Fruit fly (Drosophila melanogaster) whole organism, embryonic: ENCODE measurements around the gene fig.

Source experiments
- Bgb ChIP-seq: fragments of 200-800 bp; sonication (Bioruptor generic); IDR thresholded peaks from 2 replicates; pipeline ENCODE4 v1.3.6; 2022; ENCODE audit warnings: missing biosample characterization, missing genetic modification characterization; ENCODE audit not compliant: partially characterized antibody
- Blimp-1 ChIP-seq: fragments of 200-800 bp; sonication (Bioruptor generic); optimal IDR thresholded peaks from 3 replicates; lab custom pipeline; 2018; ENCODE audit warnings: missing biosample characterization, missing genetic modification characterization, mild to moderate bottlenecking, moderate library complexity, missing genetic modification reagents
- CG10543 ChIP-seq: fragments of 200-800 bp; sonication (Bioruptor generic); optimal IDR thresholded peaks from 3 replicates; lab custom pipeline; 2017; ENCODE audit warnings: missing biosample characterization, mild to moderate bottlenecking, missing genetic modification characterization, moderate library complexity
- CG12155 ChIP-seq: fragments of 200-800 bp; sonication (Bioruptor generic); optimal IDR thresholded peaks from 3 replicates; lab custom pipeline; 2016; ENCODE audit warnings: missing biosample characterization, missing genetic modification characterization
- CG12942 ChIP-seq: fragments of 200-800 bp; sonication (Bioruptor generic); optimal IDR thresholded peaks from 3 replicates; lab custom pipeline; 2016; ENCODE audit warnings: missing biosample characterization, missing genetic modification characterization
- CG13296 ChIP-seq: fragments of 200-800 bp; sonication (Bioruptor generic); optimal IDR thresholded peaks from 3 replicates; lab custom pipeline; 2018; ENCODE audit warnings: missing biosample characterization, mild to moderate bottlenecking, missing genetic modification characterization
- CG15514 ChIP-seq: fragments of 200-800 bp; sonication (Bioruptor generic); optimal IDR thresholded peaks from 3 replicates; lab custom pipeline; 2017; ENCODE audit warnings: missing biosample characterization, missing genetic modification characterization, mild to moderate bottlenecking, moderate library complexity, missing genetic modification reagents
- CG17802 ChIP-seq: fragments of 200-800 bp; sonication (Bioruptor generic); optimal IDR thresholded peaks from 2 replicates; lab custom pipeline; 2018; ENCODE audit warnings: missing biosample characterization, mild to moderate bottlenecking, missing genetic modification characterization, moderate library complexity
- CG2875 ChIP-seq: fragments of 200-800 bp; sonication (Bioruptor generic); optimal IDR thresholded peaks from 2 replicates; lab custom pipeline; 2017; ENCODE audit warnings: missing biosample characterization, mild to moderate bottlenecking, missing genetic modification characterization, missing genetic modification reagents
- CG32532 ChIP-seq: fragments of 200-800 bp; sonication (Bioruptor generic); IDR thresholded peaks from 2 replicates; pipeline ENCODE4 v1.3.6; 2022; ENCODE audit warnings: missing biosample characterization, missing genetic modification characterization
- CG34224 ChIP-seq: fragments of 200-800 bp; sonication (Bioruptor generic); IDR thresholded peaks from 3 replicates; pipeline ENCODE4 v1.3.6; 2022; ENCODE audit warnings: missing biosample characterization, missing genetic modification characterization; ENCODE audit not compliant: partially characterized antibody
- CG7745 ChIP-seq: fragments of 200-800 bp; sonication (Bioruptor generic); optimal IDR thresholded peaks from 2 replicates; lab custom pipeline; 2018; ENCODE audit warnings: missing biosample characterization, mild to moderate bottlenecking, missing genetic modification characterization, moderate library complexity
- CG7987 ChIP-seq: fragments of 200-800 bp; sonication (Bioruptor generic); optimal IDR thresholded peaks from 2 replicates; lab custom pipeline; 2018; ENCODE audit warnings: missing biosample characterization, mild to moderate bottlenecking, missing genetic modification characterization, moderate library complexity
- CG8359 ChIP-seq: fragments of 200-800 bp; sonication (Bioruptor generic); optimal IDR thresholded peaks from 2 replicates; lab custom pipeline; 2017; ENCODE audit warnings: missing biosample characterization, mild to moderate bottlenecking, missing genetic modification characterization, borderline replicate concordance
- CG9727 ChIP-seq: fragments of 200-800 bp; sonication (Bioruptor generic); optimal IDR thresholded peaks from 3 replicates; lab custom pipeline; 2017; ENCODE audit warnings: missing biosample characterization, mild to moderate bottlenecking, missing genetic modification characterization
- ERR ChIP-seq: fragments of 200-800 bp; sonication (Bioruptor generic); optimal IDR thresholded peaks from 2 replicates; lab custom pipeline; 2016; ENCODE audit warnings: missing biosample characterization, missing genetic modification characterization
- HmgZ ChIP-seq: fragments of 200-800 bp; sonication (Bioruptor generic); optimal IDR thresholded peaks from 2 replicates; lab custom pipeline; 2018; ENCODE audit warnings: missing biosample characterization, mild to moderate bottlenecking, missing genetic modification characterization
- Lim3 ChIP-seq: fragments of 200-800 bp; sonication (Bioruptor generic); IDR thresholded peaks from 2 replicates; pipeline ENCODE4 v1.3.6; 2022; ENCODE audit warnings: missing biosample characterization, missing genetic modification characterization
- Max ChIP-seq: fragments of 200-800 bp; sonication (Bioruptor generic); optimal IDR thresholded peaks from 2 replicates; lab custom pipeline; 2016; ENCODE audit warnings: missing biosample characterization, mild to moderate bottlenecking, missing genetic modification characterization
- PHDP ChIP-seq: fragments of 200-800 bp; sonication (Bioruptor generic); optimal IDR thresholded peaks from 3 replicates; lab custom pipeline; 2018; ENCODE audit warnings: missing biosample characterization, mild to moderate bottlenecking, missing genetic modification characterization, moderate library complexity
- Pdp1 ChIP-seq, 2 experiments: fragments of 200-800 bp; sonication (Bioruptor generic); optimal IDR thresholded peaks; 3 replicates each; lab custom pipeline; 2016; ENCODE audit warnings: missing biosample characterization in 2 of 2, missing genetic modification characterization in 2 of 2, mild to moderate bottlenecking in 1 of 2, moderate library complexity in 1 of 2
- Scr ChIP-seq: fragments of 200-800 bp; sonication (Bioruptor generic); IDR thresholded peaks from 2 replicates; pipeline ENCODE4 v1.3.6; 2022; ENCODE audit warnings: missing biosample characterization, missing genetic modification characterization; ENCODE audit not compliant: partially characterized antibody
- Ssrp ChIP-seq: fragments of 200-800 bp; sonication (Bioruptor generic); optimal IDR thresholded peaks from 2 replicates; lab custom pipeline; 2018; ENCODE audit warnings: missing biosample characterization, mild to moderate bottlenecking, missing genetic modification characterization, moderate library complexity
- Tbp ChIP-seq: fragments of >200 bp; optimal IDR thresholded peaks from 2 replicates; lab custom pipeline; 2018; ENCODE audit warnings: missing biosample characterization, missing genetic modification characterization
- abd-A ChIP-seq: fragments of 200-800 bp; sonication (Bioruptor generic); optimal IDR thresholded peaks from 3 replicates; lab custom pipeline; 2019; ENCODE audit warnings: missing biosample characterization, mild to moderate bottlenecking, missing genetic modification characterization, moderate library complexity
- bbx ChIP-seq: fragments of 200-800 bp; sonication (Bioruptor generic); IDR thresholded peaks from 2 replicates; pipeline ENCODE4 v1.3.6; 2022; ENCODE audit warnings: missing biosample characterization, missing genetic modification characterization; ENCODE audit not compliant: partially characterized antibody
- cg ChIP-seq: fragments of 200-800 bp; sonication (Bioruptor generic); optimal IDR thresholded peaks from 3 replicates; lab custom pipeline; 2019; ENCODE audit warnings: missing biosample characterization, mild to moderate bottlenecking, missing genetic modification characterization, moderate library complexity
- chinmo ChIP-seq: fragments of 200-800 bp; sonication (Bioruptor generic); IDR thresholded peaks from 4 replicates; pipeline ENCODE4 v1.3.6; 2022; ENCODE audit warnings: missing biosample characterization, missing genetic modification characterization; ENCODE audit not compliant: partially characterized antibody
- chm ChIP-seq: fragments of 200-800 bp; sonication (Bioruptor generic); IDR thresholded peaks from 2 replicates; pipeline ENCODE4 v1.3.6; 2022; ENCODE audit warnings: missing biosample characterization, missing genetic modification characterization
- dan ChIP-seq: fragments of 200-800 bp; sonication (Bioruptor generic); IDR thresholded peaks from 2 replicates; pipeline ENCODE4 v1.3.6; 2022; ENCODE audit warnings: missing biosample characterization, missing genetic modification characterization
- ewg ChIP-seq: fragments of 200-800 bp; sonication (Bioruptor generic); optimal IDR thresholded peaks from 3 replicates; lab custom pipeline; 2017; ENCODE audit warnings: mild to moderate bottlenecking, missing biosample characterization, missing genetic modification reagents, missing genetic modification characterization
- exex ChIP-seq: fragments of 200-800 bp; sonication (Bioruptor generic); optimal IDR thresholded peaks from 4 replicates; lab custom pipeline; 2018; ENCODE audit warnings: missing biosample characterization, mild to moderate bottlenecking, missing genetic modification characterization, moderate library complexity
- fd64A ChIP-seq: fragments of 200-800 bp; sonication (Bioruptor generic); optimal IDR thresholded peaks from 3 replicates; lab custom pipeline; 2018; ENCODE audit warnings: missing biosample characterization, mild to moderate bottlenecking, missing genetic modification characterization
- gce ChIP-seq: fragments of 200-800 bp; sonication (Bioruptor generic); IDR thresholded peaks from 3 replicates; pipeline ENCODE4 v1.3.6; 2022; ENCODE audit warnings: missing biosample characterization, missing genetic modification characterization
- insv ChIP-seq, 2 experiments: fragments of 200-800 bp; sonication (Bioruptor generic); optimal IDR thresholded peaks; 3 replicates each; lab custom pipeline; 2016 to 2018; ENCODE audit warnings: missing biosample characterization in 2 of 2, missing genetic modification characterization in 2 of 2
- inv ChIP-seq: fragments of 200-800 bp; sonication (Bioruptor generic); IDR thresholded peaks from 2 replicates; pipeline ENCODE4 v1.3.6; 2022; ENCODE audit warnings: missing biosample characterization, missing genetic modification characterization; ENCODE audit not compliant: partially characterized antibody
- nerfin-2 ChIP-seq: fragments of 200-800 bp; sonication (Bioruptor generic); IDR thresholded peaks from 2 replicates; pipeline ENCODE4 v1.3.6; 2022; ENCODE audit warnings: missing biosample characterization, missing genetic modification characterization; ENCODE audit not compliant: partially characterized antibody
- nom ChIP-seq: fragments of 200-800 bp; sonication (Bioruptor generic); optimal IDR thresholded peaks from 2 replicates; lab custom pipeline; 2017; ENCODE audit warnings: missing biosample characterization, missing genetic modification characterization, mild to moderate bottlenecking, moderate library complexity, missing genetic modification reagents
- psq ChIP-seq: fragments of 200-800 bp; sonication (Bioruptor generic); optimal IDR thresholded peaks from 2 replicates; lab custom pipeline; 2017; ENCODE audit warnings: missing biosample characterization, missing genetic modification characterization
- run ChIP-seq: fragments of 200-800 bp; sonication (Bioruptor generic); optimal IDR thresholded peaks from 3 replicates; lab custom pipeline; 2018; ENCODE audit warnings: missing biosample characterization, mild to moderate bottlenecking, missing genetic modification characterization
- sens ChIP-seq: fragments of 200-800 bp; sonication (Bioruptor generic); peaks from one replicate; lab custom pipeline; 2016; ENCODE audit warnings: missing biosample characterization, missing genetic modification characterization
- tap ChIP-seq: fragments of 200-800 bp; optimal IDR thresholded peaks from 3 replicates; lab custom pipeline; 2019; ENCODE audit warnings: missing biosample characterization, mild to moderate bottlenecking, missing genetic modification characterization, moderate library complexity
- tll ChIP-seq, 2 experiments: fragments of 200-800 bp in 1 of 2; fragments of >200 bp in 1 of 2; sonication (Bioruptor generic) in 1 of 2; optimal IDR thresholded peaks; 2 replicates each; lab custom pipeline; 2017 to 2019; ENCODE audit warnings: missing biosample characterization in 2 of 2, missing genetic modification characterization in 2 of 2, mild to moderate bottlenecking in 1 of 2, moderate library complexity in 1 of 2
- tna ChIP-seq: fragments of 200-800 bp; sonication (Bioruptor generic); IDR thresholded peaks from 2 replicates; pipeline ENCODE4 v1.3.6; 2022; ENCODE audit warnings: missing biosample characterization, missing genetic modification characterization; ENCODE audit not compliant: partially characterized antibody
- unpg ChIP-seq: fragments of 200-800 bp; sonication (Bioruptor generic); optimal IDR thresholded peaks from 3 replicates; lab custom pipeline; 2018; ENCODE audit warnings: missing biosample characterization, mild to moderate bottlenecking, missing genetic modification characterization, moderate library complexity
- wdn ChIP-seq: fragments of 200-800 bp; sonication (Bioruptor generic); IDR thresholded peaks from 2 replicates; pipeline ENCODE4 v1.3.6; 2022; ENCODE audit warnings: missing biosample characterization, missing genetic modification characterization

fig gene

DNA sequence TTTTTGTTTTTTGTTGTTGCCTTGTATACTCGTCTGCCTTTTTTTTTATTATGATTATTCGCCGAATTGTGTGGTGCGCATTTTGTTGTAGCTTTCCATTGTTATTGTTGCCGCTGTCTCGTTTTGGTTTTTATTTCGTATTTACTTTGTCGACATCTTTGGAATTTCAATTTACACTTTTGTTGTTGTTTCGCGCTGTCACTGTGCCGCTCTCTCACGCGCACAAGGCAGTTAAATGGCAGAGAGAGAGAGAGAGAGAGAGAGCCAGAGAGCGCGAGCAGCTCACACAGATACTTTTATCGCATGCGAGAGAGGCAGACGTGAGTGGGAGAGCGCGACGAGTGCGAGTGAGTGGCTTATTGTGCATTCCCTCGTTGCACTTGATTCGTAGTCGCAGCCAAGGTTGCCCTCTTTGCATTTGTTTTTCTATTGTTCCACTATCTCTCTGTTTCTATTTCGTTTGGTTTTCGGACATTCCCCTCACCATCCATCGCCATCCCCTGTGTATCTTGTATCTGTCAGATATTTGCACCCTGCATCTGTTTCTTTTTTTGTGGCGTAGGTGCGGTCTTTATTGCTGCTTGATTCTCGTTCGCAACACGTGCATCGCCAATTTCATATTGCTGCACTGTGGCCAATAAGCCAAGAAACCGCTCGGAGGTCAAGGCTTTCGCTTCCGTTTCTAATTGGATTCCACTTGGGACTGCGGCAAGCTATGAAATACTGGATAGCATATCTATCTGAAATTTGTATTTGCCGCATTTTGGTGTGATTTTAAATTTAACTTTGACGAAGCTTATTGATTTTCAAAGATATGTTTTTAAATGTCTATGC, 5.7 kb downstream of the fig start (continued):
- peak; percentile 83 for TF ChIP-seq Tbp
- peak; percentile 43; the same call in 1 of the 2 replicates for TF ChIP-seq Scr
- peak; percentile 25 for TF ChIP-seq fd64A (GFP tag; lab: Kevin White, UChicago)
- TF ChIP-seq CG12942 (GFP tag; lab: Kevin White, UChicago) = no peak
- peak; percentile 24 for TF ChIP-seq run
- TF ChIP-seq chm = peak; percentile 65
- TF ChIP-seq CG2875 (GFP tag; lab: Kevin White, UChicago) = no peak
- TF ChIP-seq Ssrp (tag; lab: Kevin White, UChicago) = no peak
- TF ChIP-seq tna (GFP tag; lab: Robert Waterston, UW) = peak; percentile 49; the same call in 1 of the 2 replicates
- peak; percentile 66 for TF ChIP-seq psq (GFP tag; lab: Kevin White, UChicago)
- TF ChIP-seq CG8359 = peak; percentile 20
- no peak for TF ChIP-seq ewg (GFP tag; lab: Kevin White, UChicago)
- peak; percentile 82 for TF ChIP-seq cg
- TF ChIP-seq unpg (GFP tag; lab: Kevin White, UChicago) = peak; percentile 30
- TF ChIP-seq gce (GFP tag; lab: Robert Waterston, UW) = no peak; the same call in 2 of the 3 replicates
- no peak for TF ChIP-seq inv (GFP tag; lab: Robert Waterston, UW)
- peak; percentile 6 for TF ChIP-seq tap
- TF ChIP-seq Bgb (GFP tag; lab: Robert Waterston, UW) = peak; percentile 38; the same call in 1 of the 2 replicates
- TF ChIP-seq CG9727 (GFP tag; lab: Kevin White, UChicago) = no peak
- TF ChIP-seq CG12155 (GFP tag; lab: Kevin White, UChicago) = no peak
- TF ChIP-seq sens (GFP tag; lab: Kevin White, UChicago) = peak; percentile 31
- TF ChIP-seq tll (GFP tag; optimal IDR thresholded peaks at IDR 0.05; lab: Kevin White, UChicago) = no peak
- TF ChIP-seq CG34224 = peak; percentile 85
- no peak for TF ChIP-seq Pdp1 (GFP tag; optimal IDR thresholded peaks at IDR 0.05; lab: Kevin White, UChicago)
- no peak for TF ChIP-seq CG10543 (GFP tag; lab: Kevin White, UChicago)
- TF ChIP-seq CG7745 (tag; lab: Kevin White, UChicago) = peak; percentile 8
- TF ChIP-seq bbx (GFP tag; lab: Robert Waterston, UW) = peak; percentile 71
- peak; percentile 97 for TF ChIP-seq chinmo (GFP tag; lab: Robert Waterston, UW)
- no peak for TF ChIP-seq Blimp-1 (GFP tag; lab: Kevin White, UChicago)
- peak; percentile 53; the same call in 1 of the 2 replicates for TF ChIP-seq CG32532
- no peak for TF ChIP-seq nerfin-2 (GFP tag; lab: Robert Waterston, UW)
- peak; percentile 76 for TF ChIP-seq abd-A (tag; lab: Kevin White, UChicago)
- TF ChIP-seq CG13296 (GFP tag; lab: Kevin White, UChicago) = peak; percentile 18
- peak; percentile 4 for TF ChIP-seq PHDP (tag; lab: Kevin White, UChicago)
- no peak for TF ChIP-seq exex (tag; lab: Kevin White, UChicago)
- TF ChIP-seq insv (GFP tag; optimal IDR thresholded peaks at IDR 0.05; lab: Kevin White, UChicago) = peak; percentile 44 to 91
- TF ChIP-seq nom (GFP tag; lab: Kevin White, UChicago) = peak; percentile 23
- TF ChIP-seq dan (GFP tag; lab: Robert Waterston, UW) = no peak
- no peak for TF ChIP-seq HmgZ (tag; lab: Kevin White, UChicago)
- TF ChIP-seq Max (GFP tag; lab: Kevin White, UChicago) = no peak
- no peak for TF ChIP-seq ERR (GFP tag; lab: Kevin White, UChicago)
- peak; percentile 43 for TF ChIP-seq CG7987
- TF ChIP-seq wdn (GFP tag; lab: Robert Waterston, UW) = no peak
- no peak for TF ChIP-seq Lim3 (GFP tag; lab: Robert Waterston, UW)
- peak; percentile 95 for TF ChIP-seq CG15514 (GFP tag; lab: Kevin White, UChicago)
- no peak for TF ChIP-seq CG17802 (tag; lab: Kevin White, UChicago)
